Fruit fly (Drosophila melanogaster): ENCODE results near the gene CG42521.

CG42521 gene

DNA sequence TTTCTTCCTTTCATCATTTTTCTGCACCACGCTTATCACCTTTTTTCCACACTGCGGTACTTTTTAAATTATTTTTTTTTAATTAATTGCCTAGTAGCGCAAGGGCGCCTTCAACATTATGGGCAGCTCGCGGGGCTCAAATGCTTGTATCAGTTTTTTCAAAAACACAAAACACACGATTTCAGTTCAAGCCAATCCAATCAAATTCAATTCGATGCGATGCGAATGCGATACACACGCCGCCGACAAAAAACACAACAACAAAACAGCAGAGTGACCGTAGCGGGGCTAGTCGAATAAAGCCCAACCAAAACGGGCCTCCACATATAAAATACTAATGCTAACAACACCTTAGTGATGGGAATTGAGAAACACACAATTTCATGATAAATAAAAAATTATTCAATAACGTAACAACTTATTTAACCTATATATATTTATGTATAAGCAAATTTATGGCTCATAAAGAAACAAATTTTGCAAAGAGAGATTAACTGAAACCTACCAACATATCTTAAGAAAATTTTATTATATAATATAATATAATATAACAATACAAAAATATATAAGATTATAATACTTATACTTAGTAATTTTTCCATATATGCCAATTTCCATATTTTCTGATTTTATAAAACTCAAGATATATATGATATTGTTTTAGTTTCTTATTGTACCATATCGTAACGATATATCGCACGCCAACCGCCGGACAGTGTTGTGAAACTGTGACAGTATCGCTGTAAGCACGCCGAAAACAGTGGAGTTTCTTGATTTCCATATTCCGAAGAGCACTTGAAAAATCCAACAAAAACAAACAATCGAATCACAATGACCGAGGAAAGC lies 37.6 kb upstream of the CG42521 start, which contains the start of the genes CG32066 and CG8003 (continued):
- TF ChIP-seq lov (optimal IDR thresholded peaks at IDR 0.05) (no peak), lov (GFP tag; IDR thresholded peaks at IDR 0.05) (no peak), ro (GFP tag; IDR thresholded peaks at IDR 0.05) (no peak), Adf1 (GFP tag; IDR thresholded peaks at IDR 0.05) (no peak), Dip2 (GFP tag; IDR thresholded peaks at IDR 0.05) (no peak), Bteb2 (GFP tag; optimal IDR thresholded peaks at IDR 0.05) (no peak), CG18619 (GFP tag; optimal IDR thresholded peaks at IDR 0.05) (peak; percentile 5), mam (GFP tag; optimal IDR thresholded peaks at IDR 0.05) (peak; percentile 3), nom (GFP tag; optimal IDR thresholded peaks at IDR 0.05) (peak; percentile 13), slbo (GFP tag; IDR thresholded peaks at IDR 0.05) (peak; percentile 44), Sox102F (GFP tag; optimal IDR thresholded peaks at IDR 0.05) (peak; percentile 15), CG30403 (GFP tag; optimal IDR thresholded peaks at IDR 0.05) (peak; percentile 64), sqz (GFP tag; optimal IDR thresholded peaks at IDR 0.05) (peak; percentile 85), lilli (GFP tag; optimal IDR thresholded peaks at IDR 0.05) (no peak), tll (GFP tag; optimal IDR thresholded peaks at IDR 0.05) (no peak), Xrp1 (GFP tag; IDR thresholded peaks at IDR 0.05) (no peak), Chrac-16 (GFP tag; optimal IDR thresholded peaks at IDR 0.05) (no peak), ERR (GFP tag; optimal IDR thresholded peaks at IDR 0.05) (no peak), CG10979 (tag; optimal IDR thresholded peaks at IDR 0.05) (no peak), CG30020 (tag; optimal IDR thresholded peaks at IDR 0.05) (peak; percentile 60), zfh1 (GFP tag; IDR thresholded peaks at IDR 0.05) (peak; percentile 51; the same call in 2 of the 3 replicates), Drgx (GFP tag; IDR thresholded peaks at IDR 0.05) (no peak), pfk (GFP tag; optimal IDR thresholded peaks at IDR 0.05) (no peak), az2 (GFP tag; optimal IDR thresholded peaks at IDR 0.05) (no peak), CG1792 (GFP tag; optimal IDR thresholded peaks at IDR 0.05) (no peak), D (optimal IDR thresholded peaks at IDR 0.05) (no peak), D (GFP tag; optimal IDR thresholded peaks at IDR 0.05) (no peak), fd102C (GFP tag; optimal IDR thresholded peaks at IDR 0.05) (peak; percentile 0), Hr3 (GFP tag; optimal IDR thresholded peaks at IDR 0.05) (peak; percentile 40), Oli (tag; optimal IDR thresholded peaks at IDR 0.05) (no peak), ash1 (GFP tag; optimal IDR thresholded peaks at IDR 0.05) (no peak), CG34422 (GFP tag; IDR thresholded peaks at IDR 0.05) (peak; percentile 78), gcm (GFP tag; optimal IDR thresholded peaks at IDR 0.05) (no peak), CG10274 (GFP tag; optimal IDR thresholded peaks at IDR 0.05) (no peak), knrl (GFP tag; IDR thresholded peaks at IDR 0.05; ENCODE audit: partially characterized antibody) (peak; percentile 92), chn (GFP tag; optimal IDR thresholded peaks at IDR 0.05) (no peak), gce (GFP tag; IDR thresholded peaks at IDR 0.05) (no peak), Fer1 (GFP tag; optimal IDR thresholded peaks at IDR 0.05) (peak; percentile 68), BtbVII (GFP tag; optimal IDR thresholded peaks at IDR 0.05) (peak; percentile 68), CG12769 (tag; optimal IDR thresholded peaks at IDR 0.05) (peak; percentile 8), CG12104 (GFP tag; optimal IDR thresholded peaks at IDR 0.05) (no peak), CG11085 (GFP tag; IDR thresholded peaks at IDR 0.05) (0 out of 2 replicates have a peak, but pooled peaks have one; percentile 41), CG12155 (GFP tag; optimal IDR thresholded peaks at IDR 0.05) (no peak), CG14965 (GFP tag; optimal IDR thresholded peaks at IDR 0.05; ENCODE audit: borderline replicate concordance) (no peak), Dad (GFP tag; optimal IDR thresholded peaks at IDR 0.05) (no peak), ato (GFP tag; IDR thresholded peaks at IDR 0.05; ENCODE audit: partially characterized antibody) (peak; percentile 80), CG4282 (GFP tag; optimal IDR thresholded peaks at IDR 0.05) (no peak), CG34376 (GFP tag; optimal IDR thresholded peaks at IDR 0.05) (peak; percentile 86), stc (GFP tag; IDR thresholded peaks at IDR 0.05) (no peak), Dll (GFP tag; IDR thresholded peaks at IDR 0.05; ENCODE audit: partially characterized antibody) (peak; percentile 94)
